Worm (Caenorhabditis elegans): ENCODE results near the gene kmo-1.

Gene kmo-1

ce11 chrV:12071483-12071882 is 1.2 kb upstream of the kmo-1 start:
- TF ChIP-seq lir-3 (tag; optimal IDR thresholded peaks at IDR 0.05) (no peak), aha-1 (tag) (peak; percentile 46), nhr-25 (tag; optimal IDR thresholded peaks at IDR 0.05; ENCODE audit: borderline replicate concordance, insufficient read depth) (peak; percentile 65), unc-62 (GFP tag; optimal IDR thresholded peaks at IDR 0.05 in 1 of 2) (peak in 1 of 2 experiments; percentile 3), unc-62 (tag; optimal IDR thresholded peaks at IDR 0.05) (no peak), nhr-11 (tag; optimal IDR thresholded peaks at IDR 0.05) (no peak), mdl-1 (tag; optimal IDR thresholded peaks at IDR 0.05) (peak; percentile 14 to 70), dmd-6 (GFP tag; IDR thresholded peaks at IDR 0.05) (peak; percentile 32; the same call in 1 of the 2 replicates), nhr-28 (tag; optimal IDR thresholded peaks at IDR 0.05) (peak; percentile 62), mxl-3 (GFP tag; optimal IDR thresholded peaks at IDR 0.05) (peak; percentile 83), pha-4 (GFP tag; IDR thresholded peaks at IDR 0.05) (no peak), pha-4 (tag; optimal IDR thresholded peaks at IDR 0.05) (no peak), T20F7.1 (GFP tag; optimal IDR thresholded peaks at IDR 0.05) (no peak), hif-1 (tag; optimal IDR thresholded peaks at IDR 0.05) (no peak), hlh-30 (tag; optimal IDR thresholded peaks at IDR 0.05; ENCODE audit: insufficient read depth) (peak; percentile 81), ceh-20 (GFP tag; IDR thresholded peaks at IDR 0.05) (no peak), hlh-11 (tag; optimal IDR thresholded peaks at IDR 0.05) (peak; percentile 45), lim-7 (GFP tag; IDR thresholded peaks at IDR 0.05) (no peak), spr-1 (tag; optimal IDR thresholded peaks at IDR 0.05) (no peak), ZK546.5 (tag; optimal IDR thresholded peaks at IDR 0.05) (no peak)

- TF ChIP-seq daf-8 (GFP tag; IDR thresholded peaks at IDR 0.05), result no peak
- no peak for TF ChIP-seq nhr-76 (tag; optimal IDR thresholded peaks at IDR 0.05)
- no peak for TF ChIP-seq saeg-2 (GFP tag; IDR thresholded peaks at IDR 0.05)
- no peak for TF ChIP-seq nhr-28 (tag; optimal IDR thresholded peaks at IDR 0.05)
- TF ChIP-seq nhr-237 (tag; optimal IDR thresholded peaks at IDR 0.05), result no peak
- TF ChIP-seq ceh-62 (tag; optimal IDR thresholded peaks at IDR 0.05), result no peak
- TF ChIP-seq nhr-6 (tag; optimal IDR thresholded peaks at IDR 0.05), result no peak
These were observed 1.9 kb downstream of the kmo-1 start, which contains the start of gene kmo-2 for ce11 chrV:12068437-12068836. kmo-2 (minus strand) TSS chrV:12068537.

- TF ChIP-seq nhr-102 (tag; optimal IDR thresholded peaks at IDR 0.05), result no peak
- TF ChIP-seq ceh-44 (GFP tag; IDR thresholded peaks at IDR 0.05), result no peak
- TF ChIP-seq aha-1 (tag), result peak; percentile 58
- peak; percentile 85 for TF ChIP-seq hlh-30 (tag; optimal IDR thresholded peaks at IDR 0.05; ENCODE audit: insufficient read depth)
- TF ChIP-seq gei-8 (GFP tag; optimal IDR thresholded peaks at IDR 0.05), result no peak
- TF ChIP-seq lsy-2 (tag; optimal IDR thresholded peaks at IDR 0.05), result peak in 1 of 2 experiments; percentile 32
- no peak for TF ChIP-seq zfp-3 (GFP tag; conservative IDR thresholded peaks at IDR 0.05)
- TF ChIP-seq mxl-2 (GFP tag; conservative IDR thresholded peaks at IDR 0.05), result no peak
These were observed 4.5 kb downstream of the kmo-1 start for ce11 chrV:12065859-12066258.

ce11 chrV:12065369-12065768 is 5.0 kb downstream of the kmo-1 start, which contains the start of gene pqn-53:
pqn-53 (minus strand) TSS chrV:12065391.
- TF ChIP-seq gei-8 (GFP tag; optimal IDR thresholded peaks at IDR 0.05), result no peak
- peak; percentile 41 for TF ChIP-seq hlh-30 (tag; optimal IDR thresholded peaks at IDR 0.05; ENCODE audit: insufficient read depth)
- TF ChIP-seq nhr-6 (tag; optimal IDR thresholded peaks at IDR 0.05), result peak; percentile 62
- 0 out of 2 replicates have a peak, but pooled peaks have one; percentile 8 for TF ChIP-seq dmd-6 (GFP tag; IDR thresholded peaks at IDR 0.05)
- TF ChIP-seq nhr-111 (GFP tag; optimal IDR thresholded peaks at IDR 0.05), result peak; percentile 22
- peak; percentile 26 for TF ChIP-seq mxl-3 (GFP tag; optimal IDR thresholded peaks at IDR 0.05)
- 0 out of 2 replicates have a peak, but pooled peaks have one; percentile 15 for TF ChIP-seq hmg-1.1 (GFP tag; IDR thresholded peaks at IDR 0.05)
- TF ChIP-seq ZK337.2 (GFP tag; IDR thresholded peaks at IDR 0.05), result no peak
- no peak for TF ChIP-seq lim-7 (GFP tag; IDR thresholded peaks at IDR 0.05)
- no peak for TF ChIP-seq ctbp-1 (GFP tag; IDR thresholded peaks at IDR 0.05)
- TF ChIP-seq daf-19 (GFP tag; conservative IDR thresholded peaks at IDR 0.05), result no peak
- no peak for TF ChIP-seq php-3 (GFP tag; IDR thresholded peaks at IDR 0.05)
- peak; percentile 30 for TF ChIP-seq nhr-11 (tag; optimal IDR thresholded peaks at IDR 0.05)
- no peak for TF ChIP-seq lin-38 (GFP tag; IDR thresholded peaks at IDR 0.05)
- no peak for TF ChIP-seq snpc-4 (tag; optimal IDR thresholded peaks at IDR 0.05)
- TF ChIP-seq mdl-1 (tag; optimal IDR thresholded peaks at IDR 0.05), result peak in 1 of 2 experiments; percentile 59
- 0 out of 2 replicates have a peak, but pooled peaks have one; percentile 11 for TF ChIP-seq arid-1 (GFP tag; conservative IDR thresholded peaks at IDR 0.05)
- TF ChIP-seq dve-1 (tag; optimal IDR thresholded peaks at IDR 0.05; ENCODE audit: insufficient read depth), result peak; percentile 14
- TF ChIP-seq unc-130 (GFP tag; optimal IDR thresholded peaks at IDR 0.05), result no peak
- peak; percentile 26 for TF ChIP-seq nhr-28 (tag; optimal IDR thresholded peaks at IDR 0.05)
- TF ChIP-seq mxl-2 (GFP tag; conservative IDR thresholded peaks at IDR 0.05), result no peak
- TF ChIP-seq ceh-20 (GFP tag; IDR thresholded peaks at IDR 0.05), result no peak
- peak; percentile 93 for TF ChIP-seq aha-1 (tag)
- peak; percentile 28 for TF ChIP-seq hlh-11 (tag; optimal IDR thresholded peaks at IDR 0.05)
- TF ChIP-seq ZK546.5 (tag; optimal IDR thresholded peaks at IDR 0.05), result no peak
- TF ChIP-seq rbr-2 (tag; optimal IDR thresholded peaks at IDR 0.05), result no peak
